Fruit fly (Drosophila melanogaster): ENCODE measurements around the gene CG43145.

The CG43145 gene

dm6 chr2L:3657349-3658142, 44.1 kb upstream of the CG43145 start (continued):
- TF ChIP-seq CG10209 (GFP tag; optimal IDR thresholded peaks at IDR 0.05) (no peak), CG16813 (GFP tag; IDR thresholded peaks at IDR 0.05; ENCODE audit: partially characterized antibody) (peak; percentile 62), zfh2 (GFP tag; optimal IDR thresholded peaks at IDR 0.05) (peak; percentile 32), Dad (GFP tag; optimal IDR thresholded peaks at IDR 0.05) (peak; percentile 35), CG12155 (GFP tag; optimal IDR thresholded peaks at IDR 0.05) (peak; percentile 35), CG16779 (GFP tag; IDR thresholded peaks at IDR 0.05) (no peak), Dip3 (GFP tag; optimal IDR thresholded peaks at IDR 0.05) (peak; percentile 26), CG6813 (GFP tag; optimal IDR thresholded peaks at IDR 0.05) (no peak), tgo (GFP tag; IDR thresholded peaks at IDR 0.05) (no peak; the same call in 2 of the 3 replicates), NfI (GFP tag; optimal IDR thresholded peaks at IDR 0.05) (peak; percentile 59), chif (GFP tag; optimal IDR thresholded peaks at IDR 0.05) (peak in 1 of 2 experiments; percentile 64), caup (GFP tag; optimal IDR thresholded peaks at IDR 0.05; ENCODE audit: severe bottlenecking) (peak; percentile 27), chinmo (GFP tag; IDR thresholded peaks at IDR 0.05; ENCODE audit: partially characterized antibody) (peak; percentile 57; the same call in 1 of the 4 replicates), p53 (GFP tag; optimal IDR thresholded peaks at IDR 0.05) (peak; percentile 51), CG15601 (tag; optimal IDR thresholded peaks at IDR 0.05) (peak; percentile 47), CG5245 (GFP tag; optimal IDR thresholded peaks at IDR 0.05) (peak; percentile 74), sob (GFP tag; IDR thresholded peaks at IDR 0.05) (peak; percentile 74), ssp (GFP tag; IDR thresholded peaks at IDR 0.05) (peak; percentile 36; the same call in 1 of the 2 replicates), gcm2 (GFP tag; optimal IDR thresholded peaks at IDR 0.05) (peak; percentile 18), CG2199 (GFP tag; IDR thresholded peaks at IDR 0.05) (peak; percentile 73; the same call in 1 of the 3 replicates), CG30403 (GFP tag; optimal IDR thresholded peaks at IDR 0.05) (peak; percentile 49), CTCF (GFP tag; optimal IDR thresholded peaks at IDR 0.05) (peak; percentile 100), ewg (GFP tag; optimal IDR thresholded peaks at IDR 0.05) (peak; percentile 42), CG9437 (GFP tag; optimal IDR thresholded peaks at IDR 0.05) (no peak), Usf (GFP tag; optimal IDR thresholded peaks at IDR 0.05) (no peak), Stat92E (GFP tag; optimal IDR thresholded peaks at IDR 0.05) (peak in 1 of 3 experiments; percentile 50), mam (GFP tag; optimal IDR thresholded peaks at IDR 0.05) (peak; percentile 30), Ada2b (GFP tag; IDR thresholded peaks at IDR 0.05) (no peak), Ptx1 (GFP tag; IDR thresholded peaks at IDR 0.05) (peak; percentile 53), bsh (GFP tag; optimal IDR thresholded peaks at IDR 0.05) (peak in 1 of 2 experiments; percentile 39), CG15514 (GFP tag; optimal IDR thresholded peaks at IDR 0.05) (peak; percentile 38), CG14014 (GFP tag; IDR thresholded peaks at IDR 0.05) (0 out of 2 replicates have a peak, but pooled peaks have one; percentile 35), gro (GFP tag; optimal IDR thresholded peaks at IDR 0.05) (peak; percentile 14), ase (GFP tag; IDR thresholded peaks at IDR 0.05) (peak; percentile 71; the same call in 2 of the 3 replicates), crc (GFP tag; optimal IDR thresholded peaks at IDR 0.05) (no peak), NFAT (GFP tag; IDR thresholded peaks at IDR 0.05) (peak; percentile 48; the same call in 1 of the 2 replicates), Dp (GFP tag; optimal IDR thresholded peaks at IDR 0.05) (peak; percentile 19), gcm (GFP tag; optimal IDR thresholded peaks at IDR 0.05) (no peak), pan (optimal IDR thresholded peaks at IDR 0.05) (no peak), pan (GFP tag; optimal IDR thresholded peaks at IDR 0.05 in 1 of 2, IDR thresholded peaks at IDR 0.05 in 1 of 2) (peak in 1 of 2 experiments; percentile 35), CG8388 (GFP tag; optimal IDR thresholded peaks at IDR 0.05) (peak; percentile 2), hkb (optimal IDR thresholded peaks at IDR 0.05) (no peak), hkb (GFP tag; IDR thresholded peaks at IDR 0.05) (peak; percentile 34; the same call in 1 of the 2 replicates), ci (GFP tag; IDR thresholded peaks at IDR 0.05) (peak; percentile 84; the same call in 2 of the 3 replicates), Tbp (GFP tag; optimal IDR thresholded peaks at IDR 0.05) (no peak), Hmr (GFP tag; optimal IDR thresholded peaks at IDR 0.05) (peak; percentile 64), zen2 (GFP tag; IDR thresholded peaks at IDR 0.05; ENCODE audit: partially characterized antibody) (no peak), fd102C (GFP tag; optimal IDR thresholded peaks at IDR 0.05) (peak; percentile 30), CG4404 (GFP tag; IDR thresholded peaks at IDR 0.05) (no peak)
